Fruit fly (Drosophila melanogaster) whole organism, wandering third instar larva: ENCODE data around the gene CG32756.

ENCODE experiments used
- Abd-B ChIP-seq: fragments of >200 bp; optimal IDR thresholded peaks from 2 replicates; lab custom pipeline; 2017; ENCODE audit warnings: missing biosample characterization, missing genetic modification characterization
- CG32264 ChIP-seq: fragments of 200-800 bp; sonication (Bioruptor generic); optimal IDR thresholded peaks from 2 replicates; lab custom pipeline; 2016; ENCODE audit warnings: missing biosample characterization, missing genetic modification characterization
- CG9705 ChIP-seq: fragments of 200-800 bp; sonication (Bioruptor generic); optimal IDR thresholded peaks from 2 replicates; lab custom pipeline; 2018; ENCODE audit warnings: missing biosample characterization, mild to moderate bottlenecking, missing genetic modification characterization
- CrebA ChIP-seq: fragments of 200-800 bp; sonication (Bioruptor generic); optimal IDR thresholded peaks from 2 replicates; lab custom pipeline; 2016; ENCODE audit warnings: missing biosample characterization, mild to moderate bottlenecking, missing genetic modification characterization, borderline replicate concordance
- Dfd ChIP-seq: fragments of >200 bp; optimal IDR thresholded peaks from 2 replicates; lab custom pipeline; 2017; ENCODE audit warnings: missing biosample characterization, missing genetic modification characterization
- Dif ChIP-seq: fragments of 200-275, 200-300 bp; sonication (Bioruptor generic); optimal IDR thresholded peaks from 2 replicates; lab custom pipeline; 2018; ENCODE audit warnings: missing biosample characterization, missing genetic modification characterization; ENCODE audit not compliant: partially characterized antibody
- GATAd ChIP-seq: sonication (Bioruptor generic); optimal IDR thresholded peaks from 2 replicates; lab custom pipeline; 2016; ENCODE audit warnings: missing biosample characterization, missing genetic modification characterization
- HLH106 ChIP-seq: fragments of 200-800 bp; optimal IDR thresholded peaks from 3 replicates; lab custom pipeline; 2019; ENCODE audit warnings: missing biosample characterization, mild to moderate bottlenecking, missing genetic modification characterization, moderate library complexity
- Hnf4 ChIP-seq: fragments of 200-800 bp; sonication (Bioruptor generic); optimal IDR thresholded peaks from 2 replicates; lab custom pipeline; 2016; ENCODE audit warnings: missing biosample characterization, mild to moderate bottlenecking, missing genetic modification characterization
- Hr83 ChIP-seq: fragments of 200-300 bp; sonication (Bioruptor generic); optimal IDR thresholded peaks from 2 replicates; lab custom pipeline; 2016; ENCODE audit warnings: missing biosample characterization, mild to moderate bottlenecking, missing genetic modification characterization, moderate library complexity; ENCODE audit not compliant: poor library complexity, severe bottlenecking
- Jra ChIP-seq: sonication (Bioruptor generic); optimal IDR thresholded peaks from 2 replicates; lab custom pipeline; 2016; ENCODE audit warnings: missing biosample characterization, missing genetic modification characterization
- Mio ChIP-seq: sonication (Bioruptor generic); optimal IDR thresholded peaks from 2 replicates; lab custom pipeline; 2016; ENCODE audit warnings: missing biosample characterization, missing genetic modification characterization
- Myc ChIP-seq: fragments of >200 bp; optimal IDR thresholded peaks from 2 replicates; lab custom pipeline; 2017
- N ChIP-seq: fragments of >200 bp; optimal IDR thresholded peaks from 2 replicates; lab custom pipeline; 2018; ENCODE audit warnings: missing biosample characterization, missing external identifiers, missing genetic modification characterization
- OdsH ChIP-seq: fragments of 200-800 bp; sonication (Bioruptor generic); optimal IDR thresholded peaks from 2 replicates; lab custom pipeline; 2016; ENCODE audit warnings: missing biosample characterization, mild to moderate bottlenecking, missing genetic modification characterization
- Rel ChIP-seq, 2 experiments: fragments of 200-800 bp; sonication (Bioruptor generic) in 1 of 2; optimal IDR thresholded peaks; 2 replicates in 1 of 2; 3 replicates in 1 of 2; lab custom pipeline; 2016 to 2019; ENCODE audit warnings: mild to moderate bottlenecking in 2 of 2, missing biosample characterization in 2 of 2, missing genetic modification characterization in 2 of 2, moderate library complexity in 1 of 2
- Sp1 ChIP-seq: fragments of 200-800 bp; sonication (Bioruptor generic); optimal IDR thresholded peaks from 3 replicates; lab custom pipeline; 2019; ENCODE audit warnings: missing biosample characterization, mild to moderate bottlenecking, missing genetic modification characterization, moderate library complexity
- Vsx2 ChIP-seq: fragments of 200-300, 225-300 bp; sonication (Bioruptor generic); optimal IDR thresholded peaks from 2 replicates; lab custom pipeline; 2018; ENCODE audit warnings: missing biosample characterization, missing genetic modification characterization; ENCODE audit not compliant: partially characterized antibody
- br ChIP-seq: fragments of 200-800 bp; sonication (Bioruptor generic); optimal IDR thresholded peaks from 2 replicates; lab custom pipeline; 2016; ENCODE audit warnings: missing biosample characterization, missing genetic modification characterization
- brk ChIP-seq: fragments of 200-800 bp; sonication (Bioruptor generic); optimal IDR thresholded peaks from 2 replicates; lab custom pipeline; 2016; ENCODE audit warnings: missing biosample characterization, mild to moderate bottlenecking, missing genetic modification characterization
- dl ChIP-seq, 2 experiments: fragments of 175-275, 200-275 bp in 1 of 2; fragments of 200-275 bp in 1 of 2; sonication (Bioruptor generic); optimal IDR thresholded peaks; lab custom pipeline; 2018; ENCODE audit warnings: mild to moderate bottlenecking in 2 of 2, missing biosample characterization in 2 of 2, missing genetic modification characterization in 2 of 2, moderate library complexity in 2 of 2; ENCODE audit not compliant: partially characterized antibody in 2 of 2, insufficient read depth in 1 of 2
- dmrt93B ChIP-seq: fragments of 200-800 bp; sonication (Bioruptor generic); optimal IDR thresholded peaks from 2 replicates; lab custom pipeline; 2018; ENCODE audit warnings: missing biosample characterization, mild to moderate bottlenecking, missing genetic modification characterization
- dsf ChIP-seq: sonication (Bioruptor generic); optimal IDR thresholded peaks from 2 replicates; lab custom pipeline; 2016; ENCODE audit warnings: missing biosample characterization, missing genetic modification characterization, borderline replicate concordance
- ey ChIP-seq: fragments of 200-800 bp; sonication (Bioruptor generic); optimal IDR thresholded peaks from 2 replicates; lab custom pipeline; 2016; ENCODE audit warnings: missing biosample characterization, missing genetic modification characterization
- foxo ChIP-seq, 2 experiments: fragments of 200-800 bp; sonication (Bioruptor generic); optimal IDR thresholded peaks; 2 replicates in 1 of 2; 3 replicates in 1 of 2; lab custom pipeline; 2016 to 2017; ENCODE audit warnings: missing biosample characterization in 2 of 2, missing genetic modification characterization in 2 of 2
- fru ChIP-seq: fragments of 200-800 bp; sonication (Bioruptor generic); optimal IDR thresholded peaks from 3 replicates; lab custom pipeline; 2016; ENCODE audit warnings: missing biosample characterization, mild to moderate bottlenecking, missing genetic modification characterization
- h ChIP-seq: fragments of 200-800 bp; sonication (Bioruptor generic); optimal IDR thresholded peaks from 3 replicates; lab custom pipeline; 2016; ENCODE audit warnings: missing biosample characterization, mild to moderate bottlenecking, missing genetic modification characterization
- jim ChIP-seq: fragments of 175-275, 200-325 bp; sonication (Bioruptor generic); optimal IDR thresholded peaks from 2 replicates; lab custom pipeline; 2016; ENCODE audit warnings: missing biosample characterization, mild to moderate bottlenecking, missing genetic modification characterization
- lola ChIP-seq: fragments of >200 bp; optimal IDR thresholded peaks from 2 replicates; lab custom pipeline; 2017; ENCODE audit warnings: missing biosample characterization, missing genetic modification characterization
- pan ChIP-seq: fragments of >200 bp; optimal IDR thresholded peaks from 2 replicates; lab custom pipeline; 2017
- psq ChIP-seq: fragments of 200-800 bp; sonication (Bioruptor generic); optimal IDR thresholded peaks from 3 replicates; lab custom pipeline; 2017; ENCODE audit warnings: missing biosample characterization, mild to moderate bottlenecking, missing genetic modification characterization, moderate library complexity
- rgr ChIP-seq: fragments of 200-800 bp; sonication (Bioruptor generic); optimal IDR thresholded peaks from 3 replicates; lab custom pipeline; 2016; ENCODE audit warnings: missing biosample characterization, mild to moderate bottlenecking, missing genetic modification characterization
- sage ChIP-seq: fragments of 200-800 bp; sonication (Bioruptor generic); optimal IDR thresholded peaks from 2 replicates; lab custom pipeline; 2016; ENCODE audit warnings: missing biosample characterization, mild to moderate bottlenecking, missing genetic modification characterization
- sv ChIP-seq: fragments of 200-800 bp; sonication (Bioruptor generic); optimal IDR thresholded peaks from 3 replicates; lab custom pipeline; 2016; ENCODE audit warnings: missing biosample characterization, missing genetic modification characterization
- tai ChIP-seq: sonication (Bioruptor generic); optimal IDR thresholded peaks from 2 replicates; lab custom pipeline; 2016; ENCODE audit warnings: missing biosample characterization, missing genetic modification characterization
- usp ChIP-seq: fragments of >200 bp; optimal IDR thresholded peaks from 2 replicates; lab custom pipeline; 2017; ENCODE audit warnings: missing biosample characterization, missing genetic modification characterization
- woc ChIP-seq: sonication (Bioruptor generic); optimal IDR thresholded peaks from 2 replicates; lab custom pipeline; 2016; ENCODE audit warnings: missing biosample characterization, mild to moderate bottlenecking, missing genetic modification characterization

The CG32756 gene

DNA sequence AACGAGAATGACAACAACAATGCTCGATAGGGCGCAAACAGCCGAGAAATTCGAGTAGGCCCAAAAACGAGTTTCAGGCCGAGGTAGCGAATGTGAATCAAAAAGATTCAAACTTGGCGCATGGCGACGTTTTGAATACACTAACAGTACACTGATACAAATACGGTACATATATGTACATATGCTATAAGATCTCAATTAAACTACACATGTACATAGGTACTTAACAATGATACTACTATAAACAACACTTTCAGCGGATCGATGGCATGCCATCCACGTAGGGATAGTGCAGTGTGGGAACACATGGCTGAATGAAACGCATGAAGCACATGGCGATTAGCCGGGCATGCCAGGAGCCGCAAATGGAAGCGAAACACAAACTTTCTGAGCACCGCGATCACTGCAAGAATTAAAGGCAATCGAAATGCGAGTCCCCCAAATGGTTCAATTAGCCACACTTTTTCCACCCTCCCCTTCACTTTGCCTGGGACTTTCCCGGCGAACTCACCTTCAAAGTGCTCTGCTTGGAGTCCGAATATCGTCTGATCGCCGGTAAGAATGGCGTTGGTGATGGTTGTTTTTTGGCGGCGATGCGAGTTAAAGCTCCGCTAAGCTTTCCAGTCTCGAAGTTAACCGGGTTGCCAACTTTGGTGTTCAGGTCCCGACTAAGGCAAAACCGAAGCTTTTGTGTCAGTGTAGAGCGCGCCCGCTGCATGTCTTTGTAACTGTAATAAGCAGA lies 29.6 kb upstream of the CG32756 start:
- TF ChIP-seq psq (GFP tag; lab: Kevin White, UChicago) (no peak), usp (GFP tag; lab: Kevin White, UChicago) (no peak), Mio (GFP tag; lab: Kevin White, UChicago) (no peak), Sp1 (GFP tag; lab: Kevin White, UChicago) (peak; percentile 39), jim (GFP tag; lab: Kevin White, UChicago) (no peak), Hr83 (GFP tag; lab: Kevin White, UChicago) (no peak), ey (GFP tag; lab: Kevin White, UChicago) (no peak), Hnf4 (GFP tag; lab: Kevin White, UChicago) (no peak), br (GFP tag; lab: Kevin White, UChicago) (no peak), OdsH (GFP tag; lab: Kevin White, UChicago) (peak; percentile 26), HLH106 (tag; lab: Kevin White, UChicago) (peak; percentile 14), rgr (no peak), dl (GFP tag; optimal IDR thresholded peaks at IDR 0.05; lab: Kevin White, UChicago; ENCODE audit: insufficient read depth in 1 of 2, partially characterized antibody in 2 of 2) (peak in 1 of 2 experiments; percentile 27), Jra (GFP tag; lab: Kevin White, UChicago) (no peak), Dfd (GFP tag; lab: Kevin White, UChicago) (no peak), dsf (GFP tag; lab: Kevin White, UChicago) (no peak), fru (GFP tag; lab: Kevin White, UChicago) (no peak), foxo (GFP tag; optimal IDR thresholded peaks at IDR 0.05; lab: Kevin White, UChicago) (peak in 1 of 2 experiments; percentile 5), Myc (lab: Kevin White, UChicago) (no peak), pan (no peak), GATAd (GFP tag; lab: Kevin White, UChicago) (no peak), Dif (peak; percentile 44), tai (GFP tag; lab: Kevin White, UChicago) (no peak), sv (GFP tag; lab: Kevin White, UChicago) (no peak), Abd-B (GFP tag; lab: Kevin White, UChicago) (no peak), h (GFP tag; lab: Kevin White, UChicago) (no peak), CrebA (GFP tag; lab: Kevin White, UChicago) (no peak), woc (GFP tag; lab: Kevin White, UChicago) (no peak), CG9705 (GFP tag; lab: Kevin White, UChicago) (no peak), sage (GFP tag; lab: Kevin White, UChicago) (no peak), Vsx2 (GFP tag; lab: Kevin White, UChicago) (no peak), Rel (GFP tag; optimal IDR thresholded peaks at IDR 0.05; lab: Kevin White, UChicago) (no peak), Rel (tag; optimal IDR thresholded peaks at IDR 0.05; lab: Kevin White, UChicago) (peak; percentile 98), CG32264 (GFP tag; lab: Kevin White, UChicago) (no peak), brk (GFP tag; lab: Kevin White, UChicago) (no peak), N (GFP tag; lab: Kevin White, UChicago) (no peak), dmrt93B (GFP tag; lab: Kevin White, UChicago) (no peak), lola (GFP tag; lab: Kevin White, UChicago) (no peak)
- TF ChIP-seq, all 38 proteins: peak for 7

- TF ChIP-seq usp (GFP tag; lab: Kevin White, UChicago) = no peak
- TF ChIP-seq Hr83 (GFP tag; lab: Kevin White, UChicago) = peak; percentile 3
- TF ChIP-seq fru (GFP tag; lab: Kevin White, UChicago) = no peak
- TF ChIP-seq Rel (GFP tag; optimal IDR thresholded peaks at IDR 0.05; lab: Kevin White, UChicago) = peak; percentile 3
- no peak for TF ChIP-seq Rel (tag; optimal IDR thresholded peaks at IDR 0.05; lab: Kevin White, UChicago)
- peak; percentile 30 for TF ChIP-seq Dif
- no peak for TF ChIP-seq Vsx2 (GFP tag; lab: Kevin White, UChicago)
- no peak for TF ChIP-seq lola (GFP tag; lab: Kevin White, UChicago)
- no peak for TF ChIP-seq jim (GFP tag; lab: Kevin White, UChicago)
- no peak for TF ChIP-seq GATAd (GFP tag; lab: Kevin White, UChicago)
- TF ChIP-seq dsf (GFP tag; lab: Kevin White, UChicago) = no peak
- peak; percentile 8 for TF ChIP-seq Hnf4 (GFP tag; lab: Kevin White, UChicago)
- peak; percentile 20 for TF ChIP-seq Sp1 (GFP tag; lab: Kevin White, UChicago)
- TF ChIP-seq dl (GFP tag; optimal IDR thresholded peaks at IDR 0.05; lab: Kevin White, UChicago; ENCODE audit: insufficient read depth in 1 of 2, partially characterized antibody in 2 of 2) = no peak
- TF ChIP-seq HLH106 (tag; lab: Kevin White, UChicago) = no peak
- no peak for TF ChIP-seq CrebA (GFP tag; lab: Kevin White, UChicago)
- TF ChIP-seq Myc (lab: Kevin White, UChicago) = peak; percentile 37
- TF ChIP-seq ey (GFP tag; lab: Kevin White, UChicago) = no peak
- TF ChIP-seq Jra (GFP tag; lab: Kevin White, UChicago) = no peak
- TF ChIP-seq h (GFP tag; lab: Kevin White, UChicago) = peak; percentile 30
Observed at dm6 chrX:5916494-5917309, 28.8 kb upstream of the CG32756 start, which contains the start of the genes Shmt and CG3726. Shmt (minus strand) TSS chrX:5916797. CG3726 (plus strand) TSS chrX:5917097.
